Fruit fly (Drosophila melanogaster): ENCODE results near the gene CG5984.

Gene CG5984

DNA sequence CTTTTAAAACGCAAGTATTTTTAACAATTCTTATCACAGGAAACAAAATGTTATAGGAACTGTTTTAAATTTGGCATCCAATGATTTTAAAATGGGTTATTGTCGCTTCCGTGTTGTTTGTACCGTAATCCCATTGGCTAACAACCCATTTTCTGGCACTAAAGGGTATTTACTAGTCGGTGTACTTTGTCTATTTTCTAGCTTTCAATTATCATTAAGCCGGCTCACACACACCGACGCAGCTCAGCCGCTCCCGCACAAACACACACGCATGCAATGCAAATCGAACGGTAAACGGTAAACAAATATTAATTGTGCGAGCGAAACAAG lies 3.4 kb downstream of the CG5984 start:
- no peak for TF ChIP-seq tai (GFP tag; optimal IDR thresholded peaks at IDR 0.05)

DNA sequence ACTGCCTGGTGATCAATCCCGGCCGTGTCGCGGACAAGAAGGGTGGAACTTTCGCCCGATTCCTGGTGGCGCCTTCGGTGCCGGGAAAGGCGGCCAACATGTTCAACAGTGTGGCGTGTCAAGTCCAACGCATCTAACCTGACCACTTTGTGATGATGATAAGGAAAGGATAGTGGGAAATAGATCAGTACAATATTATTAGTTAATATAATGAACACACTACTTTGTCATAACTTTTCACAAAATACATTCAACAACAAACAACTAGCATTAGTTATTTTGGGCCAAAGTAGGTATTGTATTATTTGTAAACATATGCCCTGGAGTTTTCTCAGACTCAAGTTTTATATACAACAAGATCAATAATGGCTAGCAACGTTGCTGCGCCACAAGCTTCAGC lies 6.8 kb downstream of the CG5984 start, which contains the start of gene CG17991:
CG17991 (plus strand) TSS at position 301 of the 400 bp plus-strand sequence.
- TF ChIP-seq usp (GFP tag; optimal IDR thresholded peaks at IDR 0.05) (no peak), psq (GFP tag; optimal IDR thresholded peaks at IDR 0.05) (no peak), Hr83 (GFP tag; optimal IDR thresholded peaks at IDR 0.05; ENCODE audit: poor library complexity, severe bottlenecking) (no peak), sage (GFP tag; optimal IDR thresholded peaks at IDR 0.05) (no peak)

dm6 chr3R:27238438-27239301 lies 9.1 kb downstream of the CG5984 start, which contains the start of the genes CG31064 and PolA2:
Gene CG31064 (minus strand): TSS chr3R:27239085.
Gene PolA2 (plus strand): TSS chr3R:27239163.
- TF ChIP-seq Hr83 (GFP tag; optimal IDR thresholded peaks at IDR 0.05; ENCODE audit: poor library complexity, severe bottlenecking) (peak; percentile 4), h (GFP tag; optimal IDR thresholded peaks at IDR 0.05) (no peak), rgr (GFP tag; optimal IDR thresholded peaks at IDR 0.05) (no peak), Vsx2 (GFP tag; optimal IDR thresholded peaks at IDR 0.05; ENCODE audit: partially characterized antibody) (no peak)

DNA sequence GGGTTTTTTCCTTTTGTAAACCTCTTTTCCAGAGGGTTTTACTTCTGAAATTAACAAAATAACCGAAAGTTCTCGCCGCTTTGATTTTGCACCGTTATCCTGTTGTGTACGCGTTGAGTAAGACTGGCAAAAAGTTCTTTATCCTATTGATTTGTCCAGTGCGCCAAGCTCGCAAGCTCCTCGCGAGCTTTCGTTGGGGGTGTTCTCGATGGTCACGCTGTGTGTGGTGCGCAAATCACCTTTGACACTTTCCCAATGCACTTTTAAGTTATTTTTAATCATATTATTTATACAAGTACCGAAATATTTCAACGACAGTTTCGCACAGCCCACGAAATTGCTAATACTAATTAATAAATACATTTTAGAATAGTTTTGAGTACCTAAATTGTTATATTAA lies 9.8 kb downstream of the CG5984 start:
- TF ChIP-seq Myc (optimal IDR thresholded peaks at IDR 0.05) (no peak), br (GFP tag; optimal IDR thresholded peaks at IDR 0.05) (no peak), usp (GFP tag; optimal IDR thresholded peaks at IDR 0.05) (no peak), OdsH (GFP tag; optimal IDR thresholded peaks at IDR 0.05) (no peak), tai (GFP tag; optimal IDR thresholded peaks at IDR 0.05) (no peak), dsf (GFP tag; optimal IDR thresholded peaks at IDR 0.05; ENCODE audit: borderline replicate concordance) (no peak), Dfd (GFP tag; optimal IDR thresholded peaks at IDR 0.05) (no peak), Vsx2 (GFP tag; optimal IDR thresholded peaks at IDR 0.05; ENCODE audit: partially characterized antibody) (no peak), ey (GFP tag; optimal IDR thresholded peaks at IDR 0.05) (no peak), Abd-B (GFP tag; optimal IDR thresholded peaks at IDR 0.05) (no peak), Hr83 (GFP tag; optimal IDR thresholded peaks at IDR 0.05; ENCODE audit: poor library complexity, severe bottlenecking) (no peak), rgr (GFP tag; optimal IDR thresholded peaks at IDR 0.05) (no peak), CG9705 (GFP tag; optimal IDR thresholded peaks at IDR 0.05) (no peak), dmrt93B (GFP tag; optimal IDR thresholded peaks at IDR 0.05) (no peak), woc (GFP tag; optimal IDR thresholded peaks at IDR 0.05) (no peak), Hnf4 (GFP tag; optimal IDR thresholded peaks at IDR 0.05) (no peak), Hr78 (GFP tag; optimal IDR thresholded peaks at IDR 0.05) (no peak), CG32264 (GFP tag; optimal IDR thresholded peaks at IDR 0.05) (no peak)

DNA sequence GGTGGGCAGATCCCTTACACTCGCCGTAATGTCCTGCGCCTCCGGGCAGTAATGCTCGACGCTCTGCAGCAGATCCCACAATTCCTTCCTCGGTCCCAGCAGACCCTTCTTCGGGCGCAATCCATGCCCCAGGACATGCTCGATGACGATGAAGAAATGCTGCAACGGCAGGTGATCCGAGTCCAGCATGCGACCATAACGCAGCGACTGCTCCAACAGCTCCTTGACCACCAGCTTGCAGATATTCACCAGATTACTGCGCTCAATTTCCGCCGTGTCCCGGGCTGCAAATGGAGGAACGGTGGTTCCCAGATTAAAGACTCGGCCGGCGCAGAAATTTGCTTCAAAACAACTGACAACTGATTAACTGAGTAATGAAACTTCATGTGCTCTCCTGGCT lies 14.4 kb downstream of the CG5984 start, which contains the start of gene CG31068:
CG31068 (plus strand) TSS at position 301 of the 400 bp plus-strand sequence.
- TF ChIP-seq Jra (GFP tag; optimal IDR thresholded peaks at IDR 0.05) (no peak), tai (GFP tag; optimal IDR thresholded peaks at IDR 0.05) (no peak), dmrt93B (GFP tag; optimal IDR thresholded peaks at IDR 0.05) (no peak), pan (optimal IDR thresholded peaks at IDR 0.05) (no peak), GATAd (GFP tag; optimal IDR thresholded peaks at IDR 0.05) (no peak)

DNA sequence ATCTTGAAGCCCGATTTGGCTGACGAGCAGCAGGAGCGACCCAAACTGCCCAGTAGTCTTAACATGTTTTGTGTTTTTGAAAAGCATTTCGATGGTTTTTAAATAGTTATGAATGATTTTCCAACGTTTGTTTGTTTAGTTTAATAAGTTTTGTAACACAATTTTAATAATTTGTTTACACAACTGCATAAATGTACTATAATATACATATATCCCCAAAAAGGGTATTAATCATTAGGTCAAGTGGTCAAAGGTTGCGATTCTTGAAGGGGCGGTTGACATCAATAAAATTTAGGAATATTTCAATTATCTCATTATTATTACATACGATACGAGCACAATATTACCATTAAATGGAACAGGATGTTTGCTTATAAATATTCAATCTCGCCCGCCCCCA lies 18.4 kb downstream of the CG5984 start, which contains the start of gene CG42814:
CG42814 (minus strand) TSS at position 101 of the 400 bp plus-strand sequence.
- TF ChIP-seq woc (GFP tag; optimal IDR thresholded peaks at IDR 0.05) = no peak
- no peak for TF ChIP-seq Vsx2 (GFP tag; optimal IDR thresholded peaks at IDR 0.05; ENCODE audit: partially characterized antibody)
- TF ChIP-seq usp (GFP tag; optimal IDR thresholded peaks at IDR 0.05) = no peak
- TF ChIP-seq Hnf4 (GFP tag; optimal IDR thresholded peaks at IDR 0.05) = no peak
- no peak for TF ChIP-seq jim (GFP tag; optimal IDR thresholded peaks at IDR 0.05)
- no peak for TF ChIP-seq dl (GFP tag; optimal IDR thresholded peaks at IDR 0.05; ENCODE audit: insufficient read depth in 1 of 2, partially characterized antibody in 2 of 2)
- TF ChIP-seq N (GFP tag; optimal IDR thresholded peaks at IDR 0.05) = no peak
- no peak for TF ChIP-seq Dif (GFP tag; optimal IDR thresholded peaks at IDR 0.05; ENCODE audit: partially characterized antibody)
- TF ChIP-seq sv (GFP tag; optimal IDR thresholded peaks at IDR 0.05) = no peak
- TF ChIP-seq CrebA (GFP tag; optimal IDR thresholded peaks at IDR 0.05; ENCODE audit: borderline replicate concordance) = no peak
- TF ChIP-seq Mio (GFP tag; optimal IDR thresholded peaks at IDR 0.05) = no peak
- TF ChIP-seq sage (GFP tag; optimal IDR thresholded peaks at IDR 0.05) = no peak

Measured in whole organism, wandering third instar larva.